Worm (Caenorhabditis elegans): ENCODE data around the gene arf-5.

- TF ChIP-seq dao-5 (tag; optimal IDR thresholded peaks at IDR 0.05) (no peak), him-1 (tag; optimal IDR thresholded peaks at IDR 0.05) (no peak), W03F9.2 (tag; optimal IDR thresholded peaks at IDR 0.05) (no peak)
Observed at ce11 chrIV:8006161-8006560, 23.8 kb downstream of the arf-5 start.

All from whole organism, L4/young adult.